Worm (Caenorhabditis elegans) whole organism, L4 larva: ENCODE data around the gene eif-3.D.

Experiments
- Y48G9A.11 ChIP-seq: fragments of 200-800 bp; sonication (Bioruptor generic); IDR thresholded peaks from 2 replicates; pipeline ENCODE4 v1.3.6; 2022; ENCODE audit warnings: missing genetic modification reagents, missing genetic modification characterization, missing compliant biosample characterization
- aly-2 ChIP-seq: sonication (generic microtip); optimal IDR thresholded peaks from 2 replicates; lab custom pipeline; 2018; ENCODE audit warnings: missing biosample characterization, missing genetic modification characterization
- fkh-10 ChIP-seq: fragments of 150-350 bp; optimal IDR thresholded peaks from 2 replicates; lab custom pipeline; 2014; ENCODE audit warnings: missing biosample characterization, missing genetic modification reagents, missing genetic modification characterization
- pqm-1 ChIP-seq: sonication (generic microtip); optimal IDR thresholded peaks from 2 replicates; lab custom pipeline; 2017; ENCODE audit warnings: missing biosample characterization, missing genetic modification characterization
- saeg-2 ChIP-seq: fragments of 200-800 bp; sonication (Bioruptor generic); IDR thresholded peaks from 2 replicates; pipeline ENCODE4 v1.3.6; 2022; ENCODE audit warnings: missing genetic modification reagents, missing genetic modification characterization, missing compliant biosample characterization
- snpc-4 ChIP-seq: fragments of 150-350 bp; optimal IDR thresholded peaks from 2 replicates; lab custom pipeline; 2014; ENCODE audit warnings: missing biosample characterization, missing genetic modification characterization
- tag-97 ChIP-seq: fragments of 200-800 bp; sonication (Bioruptor generic); IDR thresholded peaks from 2 replicates; pipeline ENCODE4 v1.3.6; 2022; ENCODE audit warnings: missing genetic modification characterization, missing compliant biosample characterization
- unc-62 ChIP-seq, 3 experiments: fragments of 150-350 bp in 1 of 3; sonication (generic microtip); optimal IDR thresholded peaks in 2 of 3; peaks in 1 of 3; 1 replicate in 1 of 3; 2 replicates in 2 of 3; lab custom pipeline; 2014 to 2017; ENCODE audit warnings: missing biosample characterization in 3 of 3, missing genetic modification characterization in 3 of 3, missing genetic modification reagents in 3 of 3, missing genotype in 1 of 3

- TF ChIP-seq saeg-2 (GFP tag; lab: Robert Waterston, UW) (no peak), aly-2 (tag; lab: Kevin White, UChicago) (no peak), pqm-1 (tag; lab: Kevin White, UChicago) (no peak), fkh-10 (GFP tag; lab: Kevin White, UChicago) (no peak), snpc-4 (no peak), tag-97 (GFP tag; lab: Robert Waterston, UW) (no peak), Y48G9A.11 (GFP tag; lab: Robert Waterston, UW) (no peak), unc-62 (GFP tag; optimal IDR thresholded peaks at IDR 0.05 in 1 of 2; lab: Kevin White, UChicago) (peak in 1 of 2 experiments; percentile 15), unc-62 (tag; optimal IDR thresholded peaks at IDR 0.05; lab: Kevin White, UChicago) (no peak)
Observed at ce11 chrIII:8964684-8965283, 6.6 kb downstream of the eif-3.D start.
